Worm (Caenorhabditis elegans): ENCODE measurements around the gene F43C11.3.

The F43C11.3 gene

ce11 chrII:2390884-2391283 lies 37.8 kb downstream of the F43C11.3 start, which contains the start of gene F16G10.10:
F16G10.10 (minus strand) TSS chrII:2390984.
- TF ChIP-seq ham-2 (GFP tag; optimal IDR thresholded peaks at IDR 0.05) (no peak), snpc-4 (tag; optimal IDR thresholded peaks at IDR 0.05) (no peak), ztf-11 (tag; optimal IDR thresholded peaks at IDR 0.05) (no peak), nhr-2 (tag; optimal IDR thresholded peaks at IDR 0.05) (no peak), bed-3 (GFP tag; optimal IDR thresholded peaks at IDR 0.05) (no peak), ceh-83 (GFP tag; optimal IDR thresholded peaks at IDR 0.05) (no peak), nhr-237 (tag; optimal IDR thresholded peaks at IDR 0.05) (no peak), mep-1 (tag; optimal IDR thresholded peaks at IDR 0.05) (no peak), ceh-39 (tag; optimal IDR thresholded peaks at IDR 0.05) (no peak), lin-13 (tag; optimal IDR thresholded peaks at IDR 0.05) (no peak), cnd-1 (tag; optimal IDR thresholded peaks at IDR 0.05) (no peak), unc-62 (GFP tag; optimal IDR thresholded peaks at IDR 0.05) (no peak), ces-1 (GFP tag; optimal IDR thresholded peaks at IDR 0.05) (no peak), elt-3 (tag; optimal IDR thresholded peaks at IDR 0.05) (no peak), M03D4.4 (tag; optimal IDR thresholded peaks at IDR 0.05) (no peak)

ce11 chrII:2393821-2394220 lies 40.7 kb downstream of the F43C11.3 start, which contains the start of gene F16G10.11:
F16G10.11 (minus strand) TSS chrII:2393921.
- no peak for TF ChIP-seq bed-3 (GFP tag; optimal IDR thresholded peaks at IDR 0.05)
- no peak for TF ChIP-seq mab-5 (tag; optimal IDR thresholded peaks at IDR 0.05)
- no peak for TF ChIP-seq unc-120 (tag; optimal IDR thresholded peaks at IDR 0.05; ENCODE audit: poor library complexity, severe bottlenecking)
- TF ChIP-seq pha-4 (tag; optimal IDR thresholded peaks at IDR 0.05): no peak
- TF ChIP-seq tbx-8 (GFP tag; optimal IDR thresholded peaks at IDR 0.05): no peak
- TF ChIP-seq lin-13 (tag; optimal IDR thresholded peaks at IDR 0.05): no peak
- no peak for TF ChIP-seq mls-2 (tag; optimal IDR thresholded peaks at IDR 0.05)
- no peak for TF ChIP-seq hlh-1 (tag; optimal IDR thresholded peaks at IDR 0.05)

ce11 chrII:2395864-2396263 lies 42.8 kb downstream of the F43C11.3 start, which contains the start of gene F16G10.13:
F16G10.13 (minus strand) TSS chrII:2395964.
- TF ChIP-seq tbx-8 (GFP tag; optimal IDR thresholded peaks at IDR 0.05) (no peak), nhr-237 (tag; optimal IDR thresholded peaks at IDR 0.05) (no peak), unc-62 (GFP tag; optimal IDR thresholded peaks at IDR 0.05) (no peak), blmp-1 (tag; optimal IDR thresholded peaks at IDR 0.05) (no peak), drap-1 (GFP tag; optimal IDR thresholded peaks at IDR 0.05) (no peak), lin-32 (GFP tag; optimal IDR thresholded peaks at IDR 0.05) (no peak), ztf-11 (tag; optimal IDR thresholded peaks at IDR 0.05) (no peak), cnd-1 (tag; optimal IDR thresholded peaks at IDR 0.05) (no peak), hlh-1 (tag; optimal IDR thresholded peaks at IDR 0.05) (no peak), zip-8 (tag; optimal IDR thresholded peaks at IDR 0.05) (no peak), nhr-76 (tag; optimal IDR thresholded peaks at IDR 0.05) (no peak), elt-3 (tag; optimal IDR thresholded peaks at IDR 0.05) (no peak), ceh-39 (tag; optimal IDR thresholded peaks at IDR 0.05) (no peak), pha-4 (tag; optimal IDR thresholded peaks at IDR 0.05) (no peak), sptf-1 (tag; optimal IDR thresholded peaks at IDR 0.05) (no peak), snpc-4 (tag; optimal IDR thresholded peaks at IDR 0.05) (no peak), bed-3 (GFP tag; optimal IDR thresholded peaks at IDR 0.05) (no peak), nhr-2 (tag; optimal IDR thresholded peaks at IDR 0.05) (no peak), nhr-28 (tag; optimal IDR thresholded peaks at IDR 0.05) (no peak)

- no peak for TF ChIP-seq lin-13 (tag; optimal IDR thresholded peaks at IDR 0.05)
- no peak for TF ChIP-seq flh-1 (GFP tag; optimal IDR thresholded peaks at IDR 0.05)
- no peak for TF ChIP-seq mep-1 (tag; optimal IDR thresholded peaks at IDR 0.05)
- TF ChIP-seq hlh-1 (tag; optimal IDR thresholded peaks at IDR 0.05): no peak
- no peak for TF ChIP-seq snpc-4 (tag; optimal IDR thresholded peaks at IDR 0.05)
- no peak for TF ChIP-seq lin-32 (GFP tag; optimal IDR thresholded peaks at IDR 0.05)
- no peak for TF ChIP-seq sptf-1 (tag; optimal IDR thresholded peaks at IDR 0.05)
- no peak for TF ChIP-seq nhr-237 (tag; optimal IDR thresholded peaks at IDR 0.05)
- TF ChIP-seq elt-1 (tag; optimal IDR thresholded peaks at IDR 0.05; ENCODE audit: borderline replicate concordance, insufficient read depth): no peak
- no peak for TF ChIP-seq ceh-39 (tag; optimal IDR thresholded peaks at IDR 0.05)
- no peak for TF ChIP-seq mab-5 (tag; optimal IDR thresholded peaks at IDR 0.05)
- no peak for TF ChIP-seq mls-2 (tag; optimal IDR thresholded peaks at IDR 0.05)
Measured at ce11 chrII:2398884-2399283, 45.8 kb downstream of the F43C11.3 start, which contains the start of gene F16G10.14. F16G10.14 (minus strand) TSS chrII:2398984.

ce11 chrII:2399810-2400209 lies 46.7 kb downstream of the F43C11.3 start:
- TF ChIP-seq mls-2 (tag; optimal IDR thresholded peaks at IDR 0.05) (no peak), ceh-43 (GFP tag; optimal IDR thresholded peaks at IDR 0.05) (no peak), ceh-83 (GFP tag; optimal IDR thresholded peaks at IDR 0.05) (no peak), pha-4 (tag; optimal IDR thresholded peaks at IDR 0.05) (no peak), ces-1 (GFP tag; optimal IDR thresholded peaks at IDR 0.05) (no peak), M03D4.4 (tag; optimal IDR thresholded peaks at IDR 0.05) (no peak), hlh-1 (tag; optimal IDR thresholded peaks at IDR 0.05) (no peak), bed-3 (GFP tag; optimal IDR thresholded peaks at IDR 0.05) (no peak), nhr-12 (tag; optimal IDR thresholded peaks at IDR 0.05) (no peak), lsy-2 (tag; optimal IDR thresholded peaks at IDR 0.05) (no peak), elt-1 (tag; optimal IDR thresholded peaks at IDR 0.05; ENCODE audit: borderline replicate concordance, insufficient read depth) (no peak), unc-39 (tag; optimal IDR thresholded peaks at IDR 0.05) (no peak), zip-8 (tag; optimal IDR thresholded peaks at IDR 0.05) (no peak), cnd-1 (tag; optimal IDR thresholded peaks at IDR 0.05) (no peak), unc-120 (tag; optimal IDR thresholded peaks at IDR 0.05; ENCODE audit: poor library complexity, severe bottlenecking) (no peak), mep-1 (tag; optimal IDR thresholded peaks at IDR 0.05) (no peak)

All from whole organism, mixed stage, embryonic.